Worm (Caenorhabditis elegans) whole organism, L4 larva: ENCODE measurements around the gene rnr-2.

ENCODE experiments used
- F26F4.8 ChIP-seq: fragments of 200-800 bp; sonication (Bioruptor generic); conservative IDR thresholded peaks from 2 replicates; pipeline ENCODE4 v1.3.6; 2022; ENCODE audit warnings: missing genetic modification characterization, missing compliant biosample characterization
- F37D6.2 ChIP-seq: sonication (generic microtip); optimal IDR thresholded peaks from 2 replicates; lab custom pipeline; 2016; ENCODE audit warnings: mild to moderate bottlenecking, missing genetic modification characterization, missing compliant biosample characterization
- F49E8.2 ChIP-seq: sonication (generic microtip); optimal IDR thresholded peaks from 2 replicates; lab custom pipeline; 2016; ENCODE audit warnings: missing compliant biosample characterization, mild to moderate bottlenecking, missing genetic modification characterization, borderline replicate concordance
- T20F7.1 ChIP-seq: fragments of 200-800 bp; sonication (Bioruptor generic); optimal IDR thresholded peaks from 2 replicates; lab custom pipeline; 2018; ENCODE audit warnings: mild to moderate bottlenecking, missing genetic modification characterization, missing compliant biosample characterization
- Y105C5A.15 ChIP-seq: fragments of 200-800 bp; sonication (Bioruptor generic); IDR thresholded peaks from 2 replicates; pipeline ENCODE4 v1.3.6; 2022; ENCODE audit warnings: missing genetic modification characterization, missing compliant biosample characterization
- Y75B8A.6 ChIP-seq: fragments of 200-800 bp; sonication (Bioruptor generic); IDR thresholded peaks from 2 replicates; pipeline ENCODE4 v1.3.6; 2022; ENCODE audit warnings: missing genetic modification reagents, missing genetic modification characterization, missing compliant biosample characterization
- ama-1 ChIP-seq: fragments of 150-350 bp; optimal IDR thresholded peaks from 2 replicates; lab custom pipeline; 2014; ENCODE audit warnings: inconsistent platforms, mixed read lengths
- arid-1 ChIP-seq: fragments of 200-800 bp; sonication (Bioruptor generic); conservative IDR thresholded peaks from 2 replicates; pipeline ENCODE4 v1.3.6; 2022; ENCODE audit warnings: missing genetic modification reagents, missing genetic modification characterization, missing compliant biosample characterization
- attf-4 ChIP-seq: sonication (generic microtip); optimal IDR thresholded peaks from 3 replicates; lab custom pipeline; 2017; ENCODE audit warnings: missing biosample characterization, missing genetic modification characterization
- ceh-28 ChIP-seq: fragments of 150-350 bp; optimal IDR thresholded peaks from 2 replicates; lab custom pipeline; 2014; ENCODE audit warnings: missing biosample characterization, missing genetic modification reagents, missing genetic modification characterization
- ceh-44 ChIP-seq: fragments of 200-800 bp; sonication (Bioruptor generic); IDR thresholded peaks from 2 replicates; pipeline ENCODE4 v1.3.6; 2022; ENCODE audit warnings: missing genetic modification reagents, missing genetic modification characterization, missing compliant biosample characterization
- daf-12 ChIP-seq: fragments of 150-350 bp; optimal IDR thresholded peaks from 2 replicates; lab custom pipeline; 2014; ENCODE audit warnings: missing biosample characterization, missing genetic modification reagents, missing genetic modification characterization
- dmd-8 ChIP-seq: fragments of 200-800 bp; sonication (Bioruptor generic); IDR thresholded peaks from 2 replicates; pipeline ENCODE4 v1.3.6; 2022; ENCODE audit warnings: missing genetic modification characterization, missing compliant biosample characterization
- dmd-9 ChIP-seq: fragments of 200-800 bp; sonication (Bioruptor generic); IDR thresholded peaks from 2 replicates; pipeline ENCODE4 v1.3.6; 2022; ENCODE audit warnings: missing genetic modification reagents, missing genetic modification characterization, missing compliant biosample characterization
- duxl-1 ChIP-seq: sonication (generic microtip); optimal IDR thresholded peaks from 2 replicates; lab custom pipeline; 2016; ENCODE audit warnings: mild to moderate bottlenecking, missing genetic modification characterization, moderate library complexity, missing compliant biosample characterization; ENCODE audit not compliant: poor library complexity
- egl-27 ChIP-seq: sonication (generic microtip); optimal IDR thresholded peaks from 3 replicates; lab custom pipeline; 2017; ENCODE audit warnings: missing biosample characterization, missing genetic modification reagents, missing genetic modification characterization
- egl-43 ChIP-seq: fragments of 200-800 bp; sonication (Bioruptor generic); IDR thresholded peaks from 2 replicates; pipeline ENCODE4 v1.3.6; 2022; ENCODE audit warnings: missing genetic modification reagents, missing genetic modification characterization, missing compliant biosample characterization
- fkh-10 ChIP-seq: fragments of 150-350 bp; optimal IDR thresholded peaks from 2 replicates; lab custom pipeline; 2014; ENCODE audit warnings: missing biosample characterization, missing genetic modification reagents, missing genetic modification characterization
- hif-1 ChIP-seq, 2 experiments: sonication (generic microtip); optimal IDR thresholded peaks; 2 replicates each; lab custom pipeline; 2016 to 2017; ENCODE audit warnings: missing compliant biosample characterization in 2 of 2, missing genetic modification characterization in 2 of 2, missing genetic modification reagents in 2 of 2, missing genotype in 2 of 2, mild to moderate bottlenecking in 1 of 2
- hmg-1.1 ChIP-seq: fragments of 200-800 bp; sonication (Bioruptor generic); IDR thresholded peaks from 2 replicates; pipeline ENCODE4 v1.3.6; 2022; ENCODE audit warnings: missing genetic modification reagents, missing genetic modification characterization, missing compliant biosample characterization
- lin-38 ChIP-seq: fragments of 200-800 bp; sonication (Bioruptor generic); IDR thresholded peaks from 2 replicates; pipeline ENCODE4 v1.3.6; 2022; ENCODE audit warnings: missing genetic modification reagents, missing genetic modification characterization, missing compliant biosample characterization
- lin-39 ChIP-seq: fragments of 150-350 bp; optimal IDR thresholded peaks from 2 replicates; lab custom pipeline; 2014; ENCODE audit warnings: missing biosample characterization, missing genetic modification reagents, missing genetic modification characterization
- lir-3 ChIP-seq: sonication (generic microtip); optimal IDR thresholded peaks from 2 replicates; lab custom pipeline; 2016; ENCODE audit warnings: mild to moderate bottlenecking, missing genetic modification characterization, missing compliant biosample characterization
- lsy-2 ChIP-seq, 2 experiments: fragments of 150-350 bp in 1 of 2; sonication (generic microtip) in 1 of 2; optimal IDR thresholded peaks; 2 replicates each; lab custom pipeline; 2014 to 2017; ENCODE audit warnings: missing biosample characterization in 2 of 2, missing genetic modification characterization in 2 of 2
- madf-5 ChIP-seq, 2 experiments: fragments of 200-800 bp; sonication (Bioruptor generic); IDR thresholded peaks; 2 replicates each; pipeline ENCODE4 v1.3.6; 2022; ENCODE audit warnings: missing compliant biosample characterization in 2 of 2, missing genetic modification characterization in 2 of 2
- mep-1 ChIP-seq: fragments of 150-350 bp; sonication (generic microtip); optimal IDR thresholded peaks from 3 replicates; lab custom pipeline; 2014; ENCODE audit warnings: missing biosample characterization, missing genetic modification characterization
- mes-2 ChIP-seq: sonication (generic microtip); optimal IDR thresholded peaks from 2 replicates; lab custom pipeline; 2016; ENCODE audit warnings: missing genotype, mild to moderate bottlenecking, missing genetic modification characterization, missing compliant biosample characterization; ENCODE audit not compliant: poor library complexity, severe bottlenecking
- mxl-2 ChIP-seq: fragments of 200-800 bp; sonication (Bioruptor generic); conservative IDR thresholded peaks from 2 replicates; pipeline ENCODE4 v1.3.6; 2022; ENCODE audit warnings: missing genetic modification reagents, missing genetic modification characterization, missing compliant biosample characterization
- mxl-3 ChIP-seq: fragments of 200-800 bp; sonication (Bioruptor generic); optimal IDR thresholded peaks from 2 replicates; lab custom pipeline; 2018; ENCODE audit warnings: mild to moderate bottlenecking, missing genetic modification characterization, missing compliant biosample characterization
- nhr-237 ChIP-seq: sonication (generic microtip); optimal IDR thresholded peaks from 2 replicates; lab custom pipeline; 2017; ENCODE audit warnings: missing biosample characterization, missing genetic modification characterization
- nhr-42 ChIP-seq: fragments of 200-800 bp; sonication (Bioruptor generic); IDR thresholded peaks from 2 replicates; pipeline ENCODE4 v1.3.6; 2022; ENCODE audit warnings: missing genetic modification characterization, missing compliant biosample characterization
- nhr-77 ChIP-seq: fragments of 150-350 bp; optimal IDR thresholded peaks from 2 replicates; lab custom pipeline; 2014; ENCODE audit warnings: missing biosample characterization, missing genetic modification characterization
- php-3 ChIP-seq: fragments of 200-800 bp; sonication (Bioruptor generic); IDR thresholded peaks from 2 replicates; pipeline ENCODE4 v1.3.6; 2022; ENCODE audit warnings: missing genetic modification reagents, missing genetic modification characterization, missing compliant biosample characterization
- snpc-1.2 ChIP-seq: fragments of 200-800 bp; sonication (Bioruptor generic); IDR thresholded peaks from 2 replicates; pipeline ENCODE4 v1.3.6; 2022; ENCODE audit warnings: missing genetic modification reagents, missing genetic modification characterization, missing compliant biosample characterization
- snpc-4 ChIP-seq: fragments of 150-350 bp; optimal IDR thresholded peaks from 2 replicates; lab custom pipeline; 2014; ENCODE audit warnings: missing biosample characterization, missing genetic modification characterization
- spr-3 ChIP-seq: fragments of 200-800 bp; sonication (Bioruptor generic); optimal IDR thresholded peaks from 2 replicates; lab custom pipeline; 2018; ENCODE audit warnings: mild to moderate bottlenecking, missing genetic modification characterization, missing compliant biosample characterization
- unc-130 ChIP-seq: sonication (generic microtip); optimal IDR thresholded peaks from 2 replicates; lab custom pipeline; 2016; ENCODE audit warnings: missing genetic modification reagents, missing genetic modification characterization, missing compliant biosample characterization
- vab-7 ChIP-seq: fragments of 200-800 bp; sonication (Bioruptor generic); IDR thresholded peaks from 2 replicates; pipeline ENCODE4 v1.3.6; 2022; ENCODE audit warnings: missing genetic modification reagents, missing genetic modification characterization, missing compliant biosample characterization
- zfp-2 ChIP-seq: sonication (generic microtip); optimal IDR thresholded peaks from 2 replicates; lab custom pipeline; 2016; ENCODE audit warnings: mild to moderate bottlenecking, missing genetic modification characterization, missing compliant biosample characterization
- zfp-3 ChIP-seq: fragments of 200-800 bp; sonication (Bioruptor generic); conservative IDR thresholded peaks from 2 replicates; pipeline ENCODE4 v1.3.6; 2022; ENCODE audit warnings: missing genetic modification reagents, missing genetic modification characterization, missing compliant biosample characterization
- zip-11 ChIP-seq: fragments of 200-800 bp; sonication (Bioruptor generic); IDR thresholded peaks from 2 replicates; pipeline ENCODE4 v1.3.6; 2022; ENCODE audit warnings: missing genetic modification characterization, missing compliant biosample characterization

The rnr-2 gene

ce11 chrIII:4099884-4100596, 5.3 kb upstream of the rnr-2 start (continued):
- TF ChIP-seq fkh-10 (no peak), zfp-3 (no peak), daf-12 (tag; lab: Kevin White, UChicago) (no peak), madf-5 (GFP tag; IDR thresholded peaks at IDR 0.05; lab: Robert Waterston, UW) (no peak), zfp-2 (tag; lab: Kevin White, UChicago) (no peak), ceh-28 (no peak), duxl-1 (peak; percentile 4), lin-38 (GFP tag; lab: Robert Waterston, UW) (no peak), Y75B8A.6 (GFP tag; lab: Robert Waterston, UW) (no peak), spr-3 (GFP tag; lab: Kevin White, UChicago) (no peak), dmd-9 (GFP tag; lab: Robert Waterston, UW) (no peak), mxl-2 (GFP tag; lab: Robert Waterston, UW) (no peak), unc-130 (GFP tag; lab: Kevin White, UChicago) (no peak), attf-4 (tag; lab: Kevin White, UChicago) (no peak), nhr-237 (tag; lab: Kevin White, UChicago) (no peak), snpc-1.2 (GFP tag; lab: Robert Waterston, UW) (no peak), vab-7 (GFP tag; lab: Robert Waterston, UW) (no peak), lir-3 (tag; lab: Kevin White, UChicago) (no peak), egl-27 (tag; lab: Kevin White, UChicago) (no peak), dmd-8 (no peak), mxl-3 (GFP tag; lab: Kevin White, UChicago) (peak; percentile 49), Y105C5A.15 (GFP tag; lab: Robert Waterston, UW) (no peak), F37D6.2 (tag; lab: Kevin White, UChicago) (no peak), snpc-4 (tag; lab: Kevin White, UChicago) (no peak)

ce11 chrIII:4098751-4099150, 4.0 kb upstream of the rnr-2 start:
- TF ChIP-seq T20F7.1 (GFP tag; lab: Kevin White, UChicago) (no peak), ama-1 (lab: Kevin White, UChicago) (peak; percentile 12), egl-43 (GFP tag; lab: Robert Waterston, UW) (0 out of 2 replicates have a peak, but pooled peaks have one; percentile 9), nhr-77 (tag; lab: Kevin White, UChicago) (no peak), hmg-1.1 (GFP tag; lab: Robert Waterston, UW) (peak; percentile 19; the same call in 1 of the 2 replicates), zfp-3 (0 out of 2 replicates have a peak, but pooled peaks have one; percentile 55)

ce11 chrIII:4098107-4098620, 3.4 kb upstream of the rnr-2 start, which contains the start of gene rei-1:
TSS of gene rei-1 (minus strand) at chrIII:4098190.
- TF ChIP-seq lin-39 (no peak), zfp-3 (no peak), F26F4.8 (GFP tag; lab: Robert Waterston, UW) (no peak), ceh-28 (no peak), nhr-237 (tag; lab: Kevin White, UChicago) (no peak), nhr-77 (tag; lab: Kevin White, UChicago) (no peak), zip-11 (no peak), hif-1 (tag; optimal IDR thresholded peaks at IDR 0.05; lab: Kevin White, UChicago) (no peak), mep-1 (tag; lab: Kevin White, UChicago) (no peak)
- TF ChIP-seq, all 104 proteins: peak for 0

DNA sequence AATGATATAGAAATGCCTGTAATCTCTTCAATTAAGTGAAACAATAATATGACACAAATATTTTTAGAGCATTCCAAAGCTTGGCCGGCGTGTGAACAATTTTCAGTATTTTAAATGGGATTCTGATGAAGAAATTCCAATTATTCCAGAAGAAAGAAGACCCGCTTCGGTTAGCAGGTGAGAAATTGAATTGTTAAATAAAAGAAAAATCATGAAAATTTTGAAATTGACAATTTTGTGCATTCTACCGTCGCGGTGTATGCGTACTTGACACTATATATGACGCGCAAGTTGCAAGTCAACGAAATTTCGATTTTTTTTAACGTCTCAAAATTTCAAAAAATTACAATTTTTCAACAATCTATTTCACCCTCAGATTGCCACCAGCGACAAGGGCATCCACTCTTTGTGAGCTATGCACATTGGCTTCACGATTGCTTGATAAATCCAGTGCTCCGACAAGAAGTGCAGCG, 1.7 kb upstream of the rnr-2 start:
- TF ChIP-seq ceh-28 (no peak), duxl-1 (peak; percentile 75), ceh-44 (GFP tag; lab: Robert Waterston, UW) (no peak), php-3 (GFP tag; lab: Robert Waterston, UW) (peak; percentile 16; the same call in 1 of the 2 replicates), lsy-2 (tag; optimal IDR thresholded peaks at IDR 0.05; lab: Kevin White, UChicago) (no peak), mep-1 (tag; lab: Kevin White, UChicago) (peak; percentile 41), nhr-42 (GFP tag; lab: Robert Waterston, UW) (0 out of 2 replicates have a peak, but pooled peaks have one; percentile 19), lin-38 (GFP tag; lab: Robert Waterston, UW) (peak; percentile 31; the same call in 1 of the 2 replicates), F49E8.2 (tag; lab: Kevin White, UChicago) (peak; percentile 24), zfp-3 (0 out of 2 replicates have a peak, but pooled peaks have one; percentile 13), ama-1 (lab: Kevin White, UChicago) (peak; percentile 80), snpc-1.2 (GFP tag; lab: Robert Waterston, UW) (peak; percentile 34; the same call in 1 of the 2 replicates), egl-43 (GFP tag; lab: Robert Waterston, UW) (0 out of 2 replicates have a peak, but pooled peaks have one; percentile 34), arid-1 (GFP tag; lab: Robert Waterston, UW) (0 out of 2 replicates have a peak, but pooled peaks have one; percentile 25), mes-2 (tag; lab: Kevin White, UChicago) (peak; percentile 2)
